Worm (Caenorhabditis elegans) whole organism, L2 larva: ENCODE results near the gene cdk-12.

Experiments
- C34F6.9 ChIP-seq: fragments of 150-350 bp; optimal IDR thresholded peaks from 2 replicates; lab custom pipeline; 2014; ENCODE audit warnings: missing biosample characterization, missing genetic modification characterization
- R02D3.7 ChIP-seq: fragments of 150-350 bp; optimal IDR thresholded peaks from 2 replicates; lab custom pipeline; 2014; ENCODE audit warnings: missing biosample characterization, missing genetic modification characterization
- Y55F3AM.14 ChIP-seq: fragments of 200-800 bp; sonication (Bioruptor generic); optimal IDR thresholded peaks from 2 replicates; lab custom pipeline; 2018; ENCODE audit warnings: mild to moderate bottlenecking, missing genetic modification characterization, missing compliant biosample characterization
- alr-1 ChIP-seq: fragments of 150-350 bp; optimal IDR thresholded peaks from 2 replicates; lab custom pipeline; 2014; ENCODE audit warnings: missing biosample characterization, missing genetic modification characterization
- ama-1 ChIP-seq: fragments of 150-350 bp; optimal IDR thresholded peaks from 2 replicates; lab custom pipeline; 2018; ENCODE audit warnings: inconsistent platforms
- blmp-1 ChIP-seq: sonication (generic microtip); optimal IDR thresholded peaks from 2 replicates; lab custom pipeline; 2017; ENCODE audit warnings: missing genetic modification characterization, mild to moderate bottlenecking, missing compliant biosample characterization, antibody characterized with exemption, moderate library complexity; ENCODE audit not compliant: insufficient read depth
- ceh-16 ChIP-seq: fragments of 150-350 bp; optimal IDR thresholded peaks from 2 replicates; lab custom pipeline; 2014; ENCODE audit warnings: missing biosample characterization, missing genetic modification characterization
- ceh-82 ChIP-seq: fragments of 150-350 bp; optimal IDR thresholded peaks from 2 replicates; lab custom pipeline; 2014; ENCODE audit warnings: missing biosample characterization, missing genetic modification characterization
- egl-27 ChIP-seq: sonication (generic microtip); optimal IDR thresholded peaks from 3 replicates; lab custom pipeline; 2017; ENCODE audit warnings: missing biosample characterization, missing genetic modification reagents, missing genetic modification characterization
- fos-1 ChIP-seq: fragments of 150-350 bp; optimal IDR thresholded peaks from 2 replicates; lab custom pipeline; 2014; ENCODE audit warnings: missing biosample characterization, missing genetic modification characterization
- gmeb-1 ChIP-seq: fragments of 150-350 bp; optimal IDR thresholded peaks from 2 replicates; lab custom pipeline; 2014; ENCODE audit warnings: missing biosample characterization, missing genetic modification characterization
- lin-11 ChIP-seq: fragments of 150-350 bp; sonication (generic microtip); optimal IDR thresholded peaks from 2 replicates; lab custom pipeline; 2014; ENCODE audit warnings: missing biosample characterization, missing genetic modification characterization, inconsistent platforms, mixed read lengths
- lin-13 ChIP-seq: fragments of 150-350 bp; optimal IDR thresholded peaks from 2 replicates; lab custom pipeline; 2014; ENCODE audit warnings: missing biosample characterization, missing genetic modification reagents, missing genetic modification characterization
- lsy-2 ChIP-seq, 2 experiments: fragments of 150-350 bp in 1 of 2; sonication (generic microtip) in 1 of 2; optimal IDR thresholded peaks; 2 replicates each; lab custom pipeline; 2014 to 2017; ENCODE audit warnings: missing biosample characterization in 2 of 2, missing genetic modification characterization in 2 of 2
- mab-5 ChIP-seq: fragments of 150-350 bp; optimal IDR thresholded peaks from 2 replicates; lab custom pipeline; 2014; ENCODE audit warnings: missing biosample characterization, missing genetic modification characterization
- nhr-10 ChIP-seq: sonication (generic microtip); optimal IDR thresholded peaks from 2 replicates; lab custom pipeline; 2017; ENCODE audit warnings: missing biosample characterization, missing genetic modification characterization
- nhr-12 ChIP-seq: fragments of 150-350 bp; optimal IDR thresholded peaks from 2 replicates; lab custom pipeline; 2014; ENCODE audit warnings: missing biosample characterization, missing genetic modification characterization
- nhr-129 ChIP-seq: fragments of 150-350 bp; optimal IDR thresholded peaks from 2 replicates; lab custom pipeline; 2014; ENCODE audit warnings: missing biosample characterization, missing genetic modification characterization
- nhr-23 ChIP-seq: fragments of 150-350 bp; optimal IDR thresholded peaks from 2 replicates; lab custom pipeline; 2014; ENCODE audit warnings: missing biosample characterization, missing genetic modification reagents, missing genetic modification characterization
- nhr-25 ChIP-seq: fragments of 150-350 bp; sonication (generic microtip); optimal IDR thresholded peaks from 3 replicates; lab custom pipeline; 2014; ENCODE audit warnings: missing biosample characterization, missing genetic modification characterization
- nhr-6 ChIP-seq: fragments of 150-350 bp; optimal IDR thresholded peaks from 2 replicates; lab custom pipeline; 2014; ENCODE audit warnings: missing biosample characterization, missing genetic modification characterization
- nhr-77 ChIP-seq: fragments of 150-350 bp; optimal IDR thresholded peaks from 2 replicates; lab custom pipeline; 2014; ENCODE audit warnings: missing biosample characterization, missing genetic modification characterization
- peb-1 ChIP-seq: fragments of 150-350 bp; optimal IDR thresholded peaks from 2 replicates; lab custom pipeline; 2014; ENCODE audit warnings: missing biosample characterization, missing genetic modification characterization
- sem-4 ChIP-seq: fragments of 150-350 bp; optimal IDR thresholded peaks from 2 replicates; lab custom pipeline; 2014; ENCODE audit warnings: missing biosample characterization, missing genetic modification reagents, missing genetic modification characterization
- skn-1 ChIP-seq: sonication (generic microtip); optimal IDR thresholded peaks from 2 replicates; lab custom pipeline; 2017; ENCODE audit warnings: missing biosample characterization, missing genetic modification characterization
- sma-3 ChIP-seq: sonication (generic microtip); optimal IDR thresholded peaks from 2 replicates; lab custom pipeline; 2016; ENCODE audit warnings: missing genetic modification reagents, missing genetic modification characterization, missing compliant biosample characterization
- snpc-4 ChIP-seq: fragments of 150-350 bp; optimal IDR thresholded peaks from 2 replicates; lab custom pipeline; 2014; ENCODE audit warnings: missing biosample characterization, missing genetic modification characterization
- unc-39 ChIP-seq: fragments of 150-350 bp; optimal IDR thresholded peaks from 2 replicates; lab custom pipeline; 2014; ENCODE audit warnings: missing biosample characterization, missing genetic modification characterization
- unc-55 ChIP-seq: fragments of 150-350 bp; sonication (generic microtip); optimal IDR thresholded peaks from 3 replicates; lab custom pipeline; 2014; ENCODE audit warnings: missing biosample characterization, missing genetic modification reagents, missing genetic modification characterization
- unc-62 ChIP-seq: fragments of 150-350 bp; optimal IDR thresholded peaks from 2 replicates; lab custom pipeline; 2014; ENCODE audit warnings: missing biosample characterization, missing genetic modification reagents, missing genetic modification characterization
- ztf-1 ChIP-seq: fragments of 200-800 bp; sonication (Bioruptor generic); conservative IDR thresholded peaks from 2 replicates; pipeline ENCODE4 v1.3.6; 2022; ENCODE audit warnings: missing genetic modification characterization, missing compliant biosample characterization
- ztf-4 ChIP-seq: fragments of 150-350 bp; optimal IDR thresholded peaks from 2 replicates; lab custom pipeline; 2014; ENCODE audit warnings: missing biosample characterization, missing genetic modification characterization

cdk-12 gene

ce11 chrIII:4343070-4343469 lies 10.3 kb downstream of the cdk-12 start, which contains the start of the genes B0285.3 and lcmt-1 (continued):
- TF ChIP-seq unc-55 (GFP tag; lab: Kevin White, UChicago) (peak; percentile 40), ceh-82 (tag; lab: Kevin White, UChicago) (no peak), nhr-77 (tag; lab: Kevin White, UChicago) (no peak), ama-1 (lab: Kevin White, UChicago) (no peak), gmeb-1 (tag; lab: Kevin White, UChicago) (peak; percentile 54), nhr-6 (tag; lab: Kevin White, UChicago) (no peak), lin-13 (no peak)

ce11 chrIII:4345034-4345433 lies 12.2 kb downstream of the cdk-12 start, which contains the start of gene hse-5:
Gene hse-5 (plus strand): TSS chrIII:4345334.
- no peak for TF ChIP-seq alr-1 (tag; lab: Kevin White, UChicago)
- no peak for TF ChIP-seq peb-1
- TF ChIP-seq C34F6.9 (tag; lab: Kevin White, UChicago), result no peak
- no peak for TF ChIP-seq unc-62 (GFP tag; lab: Kevin White, UChicago)

- no peak for TF ChIP-seq unc-62 (GFP tag; lab: Kevin White, UChicago)
- no peak for TF ChIP-seq nhr-23 (tag; lab: Kevin White, UChicago)
- TF ChIP-seq nhr-77 (tag; lab: Kevin White, UChicago), result no peak
- TF ChIP-seq unc-55 (GFP tag; lab: Kevin White, UChicago), result no peak
- no peak for TF ChIP-seq ceh-16 (tag; lab: Kevin White, UChicago)
- TF ChIP-seq ztf-4 (tag; lab: Kevin White, UChicago), result no peak
- TF ChIP-seq lsy-2 (tag; optimal IDR thresholded peaks at IDR 0.05; lab: Kevin White, UChicago), result no peak
- no peak for TF ChIP-seq ceh-82 (tag; lab: Kevin White, UChicago)
- TF ChIP-seq ama-1 (lab: Kevin White, UChicago), result no peak
- TF ChIP-seq nhr-129 (tag; lab: Kevin White, UChicago), result no peak
- no peak for TF ChIP-seq sma-3 (GFP tag; lab: Kevin White, UChicago)
- no peak for TF ChIP-seq sem-4 (tag; lab: Kevin White, UChicago)
- no peak for TF ChIP-seq blmp-1 (tag; lab: Kevin White, UChicago)
- no peak for TF ChIP-seq mab-5 (tag; lab: Kevin White, UChicago)
- no peak for TF ChIP-seq Y55F3AM.14 (GFP tag; lab: Kevin White, UChicago)
- TF ChIP-seq fos-1 (tag; lab: Kevin White, UChicago), result no peak
- no peak for TF ChIP-seq ztf-1 (GFP tag; lab: Robert Waterston, UW)
- TF ChIP-seq lin-11 (tag; lab: Kevin White, UChicago), result no peak
- TF ChIP-seq peb-1, result no peak
- TF ChIP-seq snpc-4, result no peak
These were observed 17.0 kb downstream of the cdk-12 start, which contains the start of gene B0285.6 for ce11 chrIII:4349799-4350198. Gene B0285.6 (plus strand): TSS chrIII:4350099.

- no peak for TF ChIP-seq unc-39 (tag; lab: Kevin White, UChicago)
- TF ChIP-seq nhr-25, result no peak
- TF ChIP-seq skn-1, result no peak
- no peak for TF ChIP-seq lsy-2 (tag; optimal IDR thresholded peaks at IDR 0.05; lab: Kevin White, UChicago)
- no peak for TF ChIP-seq R02D3.7 (tag; lab: Kevin White, UChicago)
- TF ChIP-seq fos-1 (tag; lab: Kevin White, UChicago), result no peak
- no peak for TF ChIP-seq nhr-129 (tag; lab: Kevin White, UChicago)
- TF ChIP-seq egl-27 (tag; lab: Kevin White, UChicago), result no peak
- TF ChIP-seq ceh-16 (tag; lab: Kevin White, UChicago), result no peak
- no peak for TF ChIP-seq mab-5 (tag; lab: Kevin White, UChicago)
- TF ChIP-seq nhr-10 (tag; lab: Kevin White, UChicago), result no peak
- TF ChIP-seq nhr-6 (tag; lab: Kevin White, UChicago), result no peak
- TF ChIP-seq lin-11 (tag; lab: Kevin White, UChicago), result no peak
These were observed 23.6 kb downstream of the cdk-12 start, which contains the start of gene mnp-1 for ce11 chrIII:4356384-4356783. Gene mnp-1 (plus strand): TSS chrIII:4356594.

- no peak for TF ChIP-seq nhr-10 (tag; lab: Kevin White, UChicago)
- no peak for TF ChIP-seq ztf-1 (GFP tag; lab: Robert Waterston, UW)
- TF ChIP-seq ama-1 (lab: Kevin White, UChicago), result no peak
- peak; percentile 78 for TF ChIP-seq fos-1 (tag; lab: Kevin White, UChicago)
- TF ChIP-seq nhr-129 (tag; lab: Kevin White, UChicago), result peak; percentile 22
- no peak for TF ChIP-seq nhr-12 (tag; lab: Kevin White, UChicago)
- TF ChIP-seq lin-13, result no peak
- no peak for TF ChIP-seq Y55F3AM.14 (GFP tag; lab: Kevin White, UChicago)
These were observed 24.6 kb downstream of the cdk-12 start for ce11 chrIII:4357438-4357837.
